Worm (Caenorhabditis elegans) whole organism, L1 larva: Measurements from ENCODE around the gene C50C3.19.

ENCODE experiments used
- C16A3.4 ChIP-seq: fragments of 150-350 bp; optimal IDR thresholded peaks from 2 replicates; lab custom pipeline; 2014; ENCODE audit warnings: missing biosample characterization, missing genetic modification characterization
- Y116A8C.19 ChIP-seq: sonication (generic microtip); optimal IDR thresholded peaks from 2 replicates; lab custom pipeline; 2016; ENCODE audit warnings: missing compliant biosample characterization, missing genetic modification characterization, borderline replicate concordance
- aha-1 ChIP-seq: fragments of 150-350 bp; optimal IDR thresholded peaks from 2 replicates; lab custom pipeline; 2014; ENCODE audit warnings: missing biosample characterization, missing genetic modification characterization
- alr-1 ChIP-seq: fragments of 200-800 bp; sonication (Bioruptor generic); optimal IDR thresholded peaks from 2 replicates; lab custom pipeline; 2018; ENCODE audit warnings: borderline replicate concordance, mild to moderate bottlenecking, missing genetic modification characterization, missing compliant biosample characterization
- aly-2 ChIP-seq: fragments of 150-350 bp; optimal IDR thresholded peaks from 2 replicates; lab custom pipeline; 2014; ENCODE audit warnings: missing biosample characterization, missing genetic modification characterization
- ama-1 ChIP-seq: fragments of 150-350 bp; optimal IDR thresholded peaks from 2 replicates; lab custom pipeline; 2014
- blmp-1 ChIP-seq: fragments of 150-350 bp; optimal IDR thresholded peaks from 2 replicates; lab custom pipeline; 2014; ENCODE audit warnings: missing biosample characterization, missing genetic modification characterization
- ces-1 ChIP-seq: fragments of 150-350 bp; optimal IDR thresholded peaks from 2 replicates; lab custom pipeline; 2014; ENCODE audit warnings: missing biosample characterization, missing genetic modification reagents, missing genetic modification characterization
- dpl-1 ChIP-seq, 3 experiments: fragments of 150-350 bp in 2 of 3; sonication (generic microtip) in 1 of 3; optimal IDR thresholded peaks; 2 replicates each; lab custom pipeline; 2014 to 2017; ENCODE audit warnings: missing biosample characterization in 3 of 3, missing genetic modification characterization in 3 of 3, missing genetic modification reagents in 3 of 3
- efl-1 ChIP-seq, 4 experiments: fragments of 150-350 bp; optimal IDR thresholded peaks in 3 of 4; peaks in 1 of 4; 1 replicate in 1 of 4; 2 replicates in 3 of 4; lab custom pipeline; 2014; ENCODE audit warnings: missing biosample characterization in 2 of 4, missing genetic modification characterization in 2 of 4, missing genetic modification reagents in 2 of 4
- elt-2 ChIP-seq: sonication (generic microtip); optimal IDR thresholded peaks from 2 replicates; lab custom pipeline; 2016; ENCODE audit warnings: missing genetic modification characterization, mild to moderate bottlenecking, inconsistent platforms, missing compliant biosample characterization, missing genetic modification reagents
- elt-3 ChIP-seq, 6 experiments: fragments of 150-350 bp in 1 of 6; sonication (generic microtip); optimal IDR thresholded peaks; 2 replicates each; lab custom pipeline; 2017 to 2018; ENCODE audit warnings: missing biosample characterization in 6 of 6, missing genetic modification characterization in 6 of 6, inconsistent platforms in 1 of 6
- ets-5 ChIP-seq: fragments of 200-800 bp; sonication (Bioruptor generic); IDR thresholded peaks from 2 replicates; pipeline ENCODE4 v1.3.6; 2022; ENCODE audit warnings: missing genetic modification characterization, missing compliant biosample characterization
- hpl-2 ChIP-seq: fragments of 150-350 bp; optimal IDR thresholded peaks from 2 replicates; lab custom pipeline; 2014; ENCODE audit warnings: missing biosample characterization, missing genetic modification reagents, missing genetic modification characterization
- irx-1 ChIP-seq: sonication (generic microtip); optimal IDR thresholded peaks from 2 replicates; lab custom pipeline; 2016; ENCODE audit warnings: missing genetic modification characterization, missing compliant biosample characterization
- lin-15B ChIP-seq: fragments of 150-350 bp; sonication (generic microtip); optimal IDR thresholded peaks from 3 replicates; lab custom pipeline; 2014; ENCODE audit warnings: missing biosample characterization, missing genetic modification characterization
- lsy-2 ChIP-seq, 2 experiments: fragments of 150-350 bp; optimal IDR thresholded peaks; 2 replicates each; lab custom pipeline; 2014; ENCODE audit warnings: missing biosample characterization in 2 of 2, missing genetic modification characterization in 2 of 2
- mep-1 ChIP-seq: fragments of 150-350 bp; optimal IDR thresholded peaks from 2 replicates; lab custom pipeline; 2014; ENCODE audit warnings: missing biosample characterization, missing genetic modification characterization
- nhr-20 ChIP-seq: sonication (generic microtip); optimal IDR thresholded peaks from 2 replicates; lab custom pipeline; 2016; ENCODE audit warnings: mild to moderate bottlenecking, missing genetic modification characterization, missing compliant biosample characterization
- nhr-237 ChIP-seq: fragments of 150-350 bp; optimal IDR thresholded peaks from 2 replicates; lab custom pipeline; 2014; ENCODE audit warnings: missing biosample characterization, missing genetic modification characterization
- nhr-47 ChIP-seq: sonication (generic microtip); optimal IDR thresholded peaks from 2 replicates; lab custom pipeline; 2016; ENCODE audit warnings: mild to moderate bottlenecking, missing genetic modification characterization, moderate library complexity, missing compliant biosample characterization
- nhr-71 ChIP-seq: sonication (generic microtip); optimal IDR thresholded peaks from 2 replicates; lab custom pipeline; 2016; ENCODE audit warnings: mild to moderate bottlenecking, missing genetic modification characterization, moderate library complexity, missing compliant biosample characterization
- nhr-85 ChIP-seq: sonication (generic microtip); peaks from one replicate; lab custom pipeline; 2016; ENCODE audit warnings: missing genetic modification characterization, inconsistent platforms, missing compliant biosample characterization
- pag-3 ChIP-seq: sonication (generic microtip); optimal IDR thresholded peaks from 2 replicates; lab custom pipeline; 2017; ENCODE audit warnings: missing genetic modification characterization, mild to moderate bottlenecking, missing compliant biosample characterization, antibody characterized with exemption, borderline replicate concordance; ENCODE audit not compliant: insufficient read depth
- pax-3 ChIP-seq: fragments of 200-800 bp; sonication (Bioruptor generic); optimal IDR thresholded peaks from 2 replicates; lab custom pipeline; 2018; ENCODE audit warnings: mild to moderate bottlenecking, missing genetic modification characterization, moderate library complexity, missing compliant biosample characterization
- skn-1 ChIP-seq: fragments of 150-350 bp; optimal IDR thresholded peaks from 2 replicates; lab custom pipeline; 2014; ENCODE audit warnings: missing biosample characterization, missing genetic modification characterization
- snpc-4 ChIP-seq: fragments of 150-350 bp; optimal IDR thresholded peaks from 2 replicates; lab custom pipeline; 2014; ENCODE audit warnings: missing biosample characterization, missing genetic modification characterization
- snu-23 ChIP-seq: sonication (generic microtip); optimal IDR thresholded peaks from 2 replicates; lab custom pipeline; 2016; ENCODE audit warnings: missing genetic modification characterization, missing compliant biosample characterization
- sup-37 ChIP-seq: fragments of 200-800 bp; sonication (Bioruptor generic); optimal IDR thresholded peaks from 2 replicates; lab custom pipeline; 2018; ENCODE audit warnings: mild to moderate bottlenecking, missing genetic modification characterization, missing compliant biosample characterization
- swsn-7 ChIP-seq: sonication (generic microtip); optimal IDR thresholded peaks from 2 replicates; lab custom pipeline; 2016; ENCODE audit warnings: missing genetic modification characterization, missing compliant biosample characterization
- unc-62 ChIP-seq: fragments of 150-350 bp; optimal IDR thresholded peaks from 2 replicates; lab custom pipeline; 2014; ENCODE audit warnings: missing biosample characterization, missing genetic modification reagents, missing genetic modification characterization
- unc-98 ChIP-seq: fragments of 200-800 bp; sonication (Bioruptor generic); IDR thresholded peaks from 2 replicates; pipeline ENCODE4 v1.3.6; 2022; ENCODE audit warnings: missing genetic modification characterization, missing compliant biosample characterization
- vab-15 ChIP-seq: sonication (generic microtip); optimal IDR thresholded peaks from 2 replicates; lab custom pipeline; 2017; ENCODE audit warnings: missing genotype, mild to moderate bottlenecking, missing genetic modification characterization, missing compliant biosample characterization
- ztf-4 ChIP-seq: fragments of 150-350 bp; optimal IDR thresholded peaks from 2 replicates; lab custom pipeline; 2014; ENCODE audit warnings: missing biosample characterization, missing genetic modification characterization

Gene C50C3.19

DNA sequence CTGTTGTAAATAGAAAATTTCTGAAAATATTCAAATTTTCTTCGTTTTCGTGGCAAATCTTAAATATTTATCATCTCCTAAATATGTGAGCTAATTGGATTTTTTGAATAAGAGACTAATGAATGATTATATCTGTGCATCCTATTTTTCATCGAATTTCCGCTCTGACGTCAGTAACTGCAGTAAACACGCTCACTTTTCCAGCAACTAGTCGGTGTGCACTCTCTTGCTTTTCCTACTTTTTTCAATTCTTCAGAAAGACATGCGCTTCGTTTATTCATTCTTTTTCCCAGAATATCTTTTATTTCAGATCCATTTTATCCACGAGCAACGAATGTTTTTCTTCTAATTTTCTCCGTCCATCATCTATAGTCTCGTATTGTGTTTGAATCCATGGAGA, 38.9 kb downstream of the C50C3.19 start (continued):
- no peak for TF ChIP-seq sup-37 (GFP tag; lab: Kevin White, UChicago)
- no peak for TF ChIP-seq nhr-237
- no peak for TF ChIP-seq elt-3 (tag; optimal IDR thresholded peaks at IDR 0.05; lab: Kevin White, UChicago)
- no peak for TF ChIP-seq lin-15B
- TF ChIP-seq ets-5 (GFP tag; lab: Robert Waterston, UW) = no peak
- TF ChIP-seq swsn-7 = peak; percentile 43
- peak; percentile 70 for TF ChIP-seq nhr-47 (tag; lab: Kevin White, UChicago)
- TF ChIP-seq snpc-4 (tag; lab: Kevin White, UChicago) = no peak
- no peak for TF ChIP-seq mep-1 (tag; lab: Kevin White, UChicago)

DNA sequence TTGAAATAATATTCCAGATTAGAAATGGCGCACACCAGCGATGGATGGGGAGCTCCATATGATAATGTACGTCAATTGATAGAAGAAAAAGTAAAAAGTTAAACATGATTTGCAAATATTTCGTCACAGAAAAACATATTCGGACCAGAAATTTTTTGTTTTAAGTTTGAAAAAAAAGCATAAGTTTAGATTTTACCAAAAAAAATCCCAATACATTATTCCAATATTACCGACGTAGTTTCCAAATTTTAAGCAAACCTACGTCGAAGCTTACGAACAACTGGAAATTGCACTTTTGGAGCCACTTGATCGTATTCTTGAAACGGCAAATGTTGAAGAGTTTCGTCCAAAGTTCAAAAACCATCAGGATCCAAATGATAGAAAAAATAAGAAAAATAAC, 42.0 kb downstream of the C50C3.19 start, which contains the start of gene henn-1:
TSS of gene henn-1 (plus strand) at position 18 of the 400 bp plus-strand sequence.
- peak; percentile 22 for TF ChIP-seq ama-1
- no peak for TF ChIP-seq unc-98 (GFP tag; lab: Robert Waterston, UW)
- TF ChIP-seq nhr-47 (tag; lab: Kevin White, UChicago) = peak; percentile 4
- no peak for TF ChIP-seq C16A3.4 (tag; lab: Kevin White, UChicago)
- TF ChIP-seq nhr-20 = no peak
- TF ChIP-seq alr-1 (tag; lab: Kevin White, UChicago) = no peak
- no peak for TF ChIP-seq nhr-71
- TF ChIP-seq ets-5 (GFP tag; lab: Robert Waterston, UW) = no peak
- no peak for TF ChIP-seq sup-37 (GFP tag; lab: Kevin White, UChicago)
- TF ChIP-seq unc-62 (GFP tag; lab: Kevin White, UChicago) = no peak
- TF ChIP-seq Y116A8C.19 = no peak
- TF ChIP-seq irx-1 (tag; lab: Kevin White, UChicago) = peak; percentile 3
- no peak for TF ChIP-seq aly-2 (tag; lab: Kevin White, UChicago)
- TF ChIP-seq mep-1 (tag; lab: Kevin White, UChicago) = no peak
- no peak for TF ChIP-seq elt-2 (tag; lab: Kevin White, UChicago)
- TF ChIP-seq ces-1 (GFP tag; lab: Kevin White, UChicago) = no peak
- no peak for TF ChIP-seq nhr-237
- no peak for TF ChIP-seq efl-1 (optimal IDR thresholded peaks at IDR 0.05; lab: Kevin White, UChicago)
- TF ChIP-seq efl-1 (GFP tag; optimal IDR thresholded peaks at IDR 0.05 in 1 of 2; lab: Kevin White, UChicago) = peak in 1 of 2 experiments; percentile 90
- TF ChIP-seq vab-15 (tag; lab: Kevin White, UChicago) = no peak
- TF ChIP-seq aha-1 (tag; lab: Kevin White, UChicago) = no peak
- TF ChIP-seq snu-23 (GFP tag; lab: Kevin White, UChicago) = no peak
- TF ChIP-seq lsy-2 (tag; optimal IDR thresholded peaks at IDR 0.05; lab: Kevin White, UChicago) = peak in 1 of 2 experiments; percentile 15

DNA sequence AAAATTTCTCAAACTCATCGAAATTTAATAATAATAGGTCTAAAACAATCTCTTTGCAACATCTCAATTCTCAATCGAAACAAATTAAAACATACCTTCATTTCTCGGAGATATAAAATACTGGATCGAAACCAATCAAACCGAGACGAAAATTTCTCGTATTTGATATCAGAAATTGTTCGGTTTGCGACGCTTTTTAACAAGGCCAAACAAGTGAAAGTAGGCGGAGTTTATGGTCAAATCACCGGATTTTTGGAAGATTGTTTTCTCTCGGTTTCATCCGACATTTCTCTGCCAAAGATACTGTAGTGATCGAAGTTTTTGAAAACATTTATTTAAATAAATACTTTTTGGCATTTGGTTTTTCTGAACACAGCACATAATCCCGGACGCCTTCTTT, 44.8 kb downstream of the C50C3.19 start, which contains the start of gene C02F5.14:
TSS of gene C02F5.14 (minus strand) at position 157 of the 400 bp plus-strand sequence.
- TF ChIP-seq dpl-1 (GFP tag; optimal IDR thresholded peaks at IDR 0.05; lab: Kevin White, UChicago) (no peak), hpl-2 (GFP tag; lab: Kevin White, UChicago) (no peak), pag-3 (no peak), nhr-85 (tag; lab: Kevin White, UChicago) (peak; percentile 48), elt-3 (tag; optimal IDR thresholded peaks at IDR 0.05; lab: Kevin White, UChicago) (no peak), blmp-1 (peak; percentile 95)

DNA sequence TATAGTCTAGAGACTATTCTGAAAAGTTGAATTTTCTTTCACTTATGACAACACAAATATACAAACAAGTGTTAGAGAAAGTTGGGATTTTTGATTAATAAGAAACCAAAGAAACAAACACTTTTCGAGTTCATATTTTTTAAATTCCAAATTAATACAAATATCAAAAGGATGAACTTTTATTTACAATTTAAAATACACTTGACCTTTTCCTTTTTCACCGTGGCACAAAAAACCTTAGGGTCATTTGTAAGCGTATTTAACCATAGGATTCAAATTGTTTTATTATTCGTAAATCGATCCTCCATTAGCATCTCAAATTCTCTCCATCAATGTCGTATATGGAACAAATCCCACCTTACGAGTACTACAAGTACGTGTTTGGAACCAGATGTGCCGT, 45.3 kb downstream of the C50C3.19 start, which contains the start of gene C02F5.5:
TSS of gene C02F5.5 (plus strand) at position 301 of the 400 bp plus-strand sequence.
- TF ChIP-seq snu-23 (GFP tag; lab: Kevin White, UChicago) = no peak
- TF ChIP-seq, all 84 proteins: peak for 0

ce11 chrIII:8237827-8238226, 47.2 kb downstream of the C50C3.19 start, which contains the start of gene tsp-2:
TSS of gene tsp-2 (minus strand) at chrIII:8237935.
- TF ChIP-seq skn-1 (tag; lab: Kevin White, UChicago) = no peak
- no peak for TF ChIP-seq ztf-4
- TF ChIP-seq elt-2 (tag; lab: Kevin White, UChicago) = peak; percentile 47
- no peak for TF ChIP-seq snu-23 (GFP tag; lab: Kevin White, UChicago)
- no peak for TF ChIP-seq pax-3 (tag; lab: Kevin White, UChicago)
